Worm (Caenorhabditis elegans): ENCODE measurements around the gene lgc-1.

- TF ChIP-seq ztf-29 (GFP tag; IDR thresholded peaks at IDR 0.05) (no peak), T22C8.4 (GFP tag; IDR thresholded peaks at IDR 0.05) (no peak), med-1 (GFP tag; optimal IDR thresholded peaks at IDR 0.05; ENCODE audit: insufficient read depth) (no peak), flt-1 (GFP tag; IDR thresholded peaks at IDR 0.05) (no peak), cog-1 (tag; optimal IDR thresholded peaks at IDR 0.05) (no peak), ref-1 (GFP tag; conservative IDR thresholded peaks at IDR 0.05) (no peak)
Measured at ce11 chrV:4101567-4101966, 33.3 kb upstream of the lgc-1 start, which contains the start of gene srj-40.

All from whole organism, midembryonic.